Worm (Caenorhabditis elegans) whole organism, L2 larva: Measurements from ENCODE around the gene K09F6.11.

ENCODE experiments used
- F13H6.1 ChIP-seq: sonication (generic microtip); optimal IDR thresholded peaks from 2 replicates; lab custom pipeline; 2016; ENCODE audit warnings: missing genetic modification characterization, missing compliant biosample characterization
- Y55F3AM.14 ChIP-seq: fragments of 200-800 bp; sonication (Bioruptor generic); optimal IDR thresholded peaks from 2 replicates; lab custom pipeline; 2018; ENCODE audit warnings: mild to moderate bottlenecking, missing genetic modification characterization, missing compliant biosample characterization
- alr-1 ChIP-seq: fragments of 150-350 bp; optimal IDR thresholded peaks from 2 replicates; lab custom pipeline; 2014; ENCODE audit warnings: missing biosample characterization, missing genetic modification characterization
- ama-1 ChIP-seq: fragments of 150-350 bp; optimal IDR thresholded peaks from 2 replicates; lab custom pipeline; 2018; ENCODE audit warnings: inconsistent platforms
- blmp-1 ChIP-seq: sonication (generic microtip); optimal IDR thresholded peaks from 2 replicates; lab custom pipeline; 2017; ENCODE audit warnings: missing genetic modification characterization, mild to moderate bottlenecking, missing compliant biosample characterization, antibody characterized with exemption, moderate library complexity; ENCODE audit not compliant: insufficient read depth
- ceh-16 ChIP-seq: fragments of 150-350 bp; optimal IDR thresholded peaks from 2 replicates; lab custom pipeline; 2014; ENCODE audit warnings: missing biosample characterization, missing genetic modification characterization
- ceh-82 ChIP-seq: fragments of 150-350 bp; optimal IDR thresholded peaks from 2 replicates; lab custom pipeline; 2014; ENCODE audit warnings: missing biosample characterization, missing genetic modification characterization
- crh-2 ChIP-seq: sonication (generic microtip); optimal IDR thresholded peaks from 2 replicates; lab custom pipeline; 2017; ENCODE audit warnings: missing biosample characterization, missing genetic modification characterization
- dmd-4 ChIP-seq: sonication (generic microtip); optimal IDR thresholded peaks from 2 replicates; lab custom pipeline; 2017; ENCODE audit warnings: missing biosample characterization, missing genetic modification characterization
- egl-27 ChIP-seq: sonication (generic microtip); optimal IDR thresholded peaks from 3 replicates; lab custom pipeline; 2017; ENCODE audit warnings: missing biosample characterization, missing genetic modification reagents, missing genetic modification characterization
- elt-1 ChIP-seq: fragments of 150-350 bp; optimal IDR thresholded peaks from 2 replicates; lab custom pipeline; 2014; ENCODE audit warnings: missing biosample characterization, missing genetic modification characterization
- elt-3 ChIP-seq: sonication (generic microtip); optimal IDR thresholded peaks from 2 replicates; lab custom pipeline; 2017; ENCODE audit warnings: missing biosample characterization, missing genetic modification characterization
- fos-1 ChIP-seq: fragments of 150-350 bp; optimal IDR thresholded peaks from 2 replicates; lab custom pipeline; 2014; ENCODE audit warnings: missing biosample characterization, missing genetic modification characterization
- lin-11 ChIP-seq: fragments of 150-350 bp; sonication (generic microtip); optimal IDR thresholded peaks from 2 replicates; lab custom pipeline; 2014; ENCODE audit warnings: missing biosample characterization, missing genetic modification characterization, inconsistent platforms, mixed read lengths
- lsy-2 ChIP-seq, 2 experiments: fragments of 150-350 bp in 1 of 2; sonication (generic microtip) in 1 of 2; optimal IDR thresholded peaks; 2 replicates each; lab custom pipeline; 2014 to 2017; ENCODE audit warnings: missing biosample characterization in 2 of 2, missing genetic modification characterization in 2 of 2
- mbf-1 ChIP-seq: sonication (generic microtip); optimal IDR thresholded peaks from 2 replicates; lab custom pipeline; 2017; ENCODE audit warnings: missing biosample characterization, missing genetic modification characterization
- mdl-1 ChIP-seq, 2 experiments: fragments of 150-350 bp in 1 of 2; sonication (generic microtip) in 1 of 2; optimal IDR thresholded peaks; 2 replicates each; lab custom pipeline; 2017; ENCODE audit warnings: missing biosample characterization in 2 of 2, missing genetic modification characterization in 2 of 2
- nhr-11 ChIP-seq: fragments of 150-350 bp; optimal IDR thresholded peaks from 2 replicates; lab custom pipeline; 2014; ENCODE audit warnings: missing biosample characterization, missing genetic modification characterization
- nhr-12 ChIP-seq: fragments of 150-350 bp; optimal IDR thresholded peaks from 2 replicates; lab custom pipeline; 2014; ENCODE audit warnings: missing biosample characterization, missing genetic modification characterization
- nhr-129 ChIP-seq: fragments of 150-350 bp; optimal IDR thresholded peaks from 2 replicates; lab custom pipeline; 2014; ENCODE audit warnings: missing biosample characterization, missing genetic modification characterization
- nhr-237 ChIP-seq: fragments of 150-350 bp; optimal IDR thresholded peaks from 2 replicates; lab custom pipeline; 2014; ENCODE audit warnings: missing biosample characterization, missing genetic modification characterization
- nhr-25 ChIP-seq: fragments of 150-350 bp; sonication (generic microtip); optimal IDR thresholded peaks from 3 replicates; lab custom pipeline; 2014; ENCODE audit warnings: missing biosample characterization, missing genetic modification characterization
- nhr-6 ChIP-seq: fragments of 150-350 bp; optimal IDR thresholded peaks from 2 replicates; lab custom pipeline; 2014; ENCODE audit warnings: missing biosample characterization, missing genetic modification characterization
- nhr-77 ChIP-seq: fragments of 150-350 bp; optimal IDR thresholded peaks from 2 replicates; lab custom pipeline; 2014; ENCODE audit warnings: missing biosample characterization, missing genetic modification characterization
- skn-1 ChIP-seq: sonication (generic microtip); optimal IDR thresholded peaks from 2 replicates; lab custom pipeline; 2017; ENCODE audit warnings: missing biosample characterization, missing genetic modification characterization
- sma-3 ChIP-seq: sonication (generic microtip); optimal IDR thresholded peaks from 2 replicates; lab custom pipeline; 2016; ENCODE audit warnings: missing genetic modification reagents, missing genetic modification characterization, missing compliant biosample characterization
- sma-9 ChIP-seq, 2 experiments: fragments of 150-350 bp in 1 of 2; sonication (generic microtip) in 1 of 2; optimal IDR thresholded peaks; 2 replicates each; lab custom pipeline; 2014 to 2016; ENCODE audit warnings: missing genetic modification characterization in 2 of 2, mild to moderate bottlenecking in 1 of 2, missing biosample characterization in 1 of 2, missing compliant biosample characterization in 1 of 2, missing genetic modification reagents in 1 of 2, moderate library complexity in 1 of 2
- unc-39 ChIP-seq: fragments of 150-350 bp; optimal IDR thresholded peaks from 2 replicates; lab custom pipeline; 2014; ENCODE audit warnings: missing biosample characterization, missing genetic modification characterization
- zag-1 ChIP-seq: fragments of 150-350 bp; optimal IDR thresholded peaks from 2 replicates; lab custom pipeline; 2014; ENCODE audit warnings: missing biosample characterization, missing genetic modification characterization
- ztf-1 ChIP-seq: fragments of 200-800 bp; sonication (Bioruptor generic); conservative IDR thresholded peaks from 2 replicates; pipeline ENCODE4 v1.3.6; 2022; ENCODE audit warnings: missing genetic modification characterization, missing compliant biosample characterization
- ztf-4 ChIP-seq: fragments of 150-350 bp; optimal IDR thresholded peaks from 2 replicates; lab custom pipeline; 2014; ENCODE audit warnings: missing biosample characterization, missing genetic modification characterization

The K09F6.11 gene

ce11 chrII:2312747-2313146 lies 32.8 kb downstream of the K09F6.11 start, which contains the start of the genes trim-21 and B0281.1:
Gene trim-21 (minus strand): TSS chrII:2312847.
Gene B0281.1 (plus strand): TSS chrII:2313067.
- TF ChIP-seq elt-1 = no peak
- no peak for TF ChIP-seq nhr-77
- TF ChIP-seq dmd-4 (tag; lab: Kevin White, UChicago) = no peak
- no peak for TF ChIP-seq blmp-1 (tag; lab: Kevin White, UChicago)
- TF ChIP-seq lin-11 (tag; lab: Kevin White, UChicago) = no peak

DNA sequence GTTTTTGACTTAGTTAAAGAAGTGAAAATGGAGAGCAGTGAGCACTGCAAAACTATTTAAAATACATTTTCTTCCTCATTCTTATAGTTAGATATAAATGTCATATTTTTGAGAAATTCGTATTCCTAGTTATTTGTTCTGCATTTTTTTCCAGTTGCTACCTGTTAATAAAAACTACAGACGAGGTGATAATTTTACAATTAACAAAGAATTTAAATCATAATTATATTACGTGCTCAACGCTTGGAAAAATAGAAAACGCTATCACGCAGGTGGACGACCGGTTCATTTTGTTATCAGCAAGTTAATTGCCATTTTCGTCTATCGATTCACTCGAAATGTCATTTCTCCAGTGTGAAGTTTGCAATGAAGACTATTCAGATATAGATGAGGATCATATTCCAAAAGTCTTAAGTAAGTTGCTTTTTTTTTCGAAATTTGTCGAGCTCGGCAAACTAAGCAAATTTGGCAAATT lies 38.0 kb downstream of the K09F6.11 start, which contains the start of the genes ZK1240.5 and ZK1240.9:
TSS of gene ZK1240.5 (minus strand) at position 51 of the 475 bp plus-strand sequence.
TSS of gene ZK1240.9 (plus strand) at position 307 of the 475 bp plus-strand sequence.
- TF ChIP-seq fos-1 (tag; lab: Kevin White, UChicago) = peak; percentile 21
- no peak for TF ChIP-seq skn-1

DNA sequence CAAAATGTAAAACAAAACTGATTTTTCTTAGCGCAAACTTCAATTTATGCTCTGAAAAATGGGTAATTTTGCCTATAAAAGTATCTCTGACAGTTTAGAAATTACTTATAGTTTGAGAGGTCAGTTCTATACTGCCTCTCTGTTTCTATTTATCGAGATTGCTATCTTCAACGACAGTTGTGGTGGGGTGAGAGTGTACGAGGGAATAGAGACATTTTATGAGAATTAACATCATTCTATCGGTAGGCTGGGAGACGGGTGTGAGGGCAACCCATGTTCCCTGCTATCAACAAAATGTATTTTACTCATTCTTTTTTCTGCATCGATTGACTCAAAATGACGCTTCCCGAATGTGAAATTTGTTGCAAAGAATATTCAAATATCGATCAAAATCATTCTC lies 40.2 kb downstream of the K09F6.11 start, which contains the start of gene ZK1240.3:
TSS of gene ZK1240.3 (plus strand) at position 238 of the 400 bp plus-strand sequence.
- TF ChIP-seq ceh-82 (tag; lab: Kevin White, UChicago) = no peak
- peak; percentile 87 for TF ChIP-seq fos-1 (tag; lab: Kevin White, UChicago)

- no peak for TF ChIP-seq elt-1
- no peak for TF ChIP-seq nhr-12 (tag; lab: Kevin White, UChicago)
- TF ChIP-seq fos-1 (tag; lab: Kevin White, UChicago) = peak; percentile 76
- no peak for TF ChIP-seq elt-3 (tag; lab: Kevin White, UChicago)
- no peak for TF ChIP-seq nhr-237 (tag; lab: Kevin White, UChicago)
- TF ChIP-seq mbf-1 (tag; lab: Kevin White, UChicago) = no peak
- no peak for TF ChIP-seq ztf-4 (tag; lab: Kevin White, UChicago)
- TF ChIP-seq nhr-77 = no peak
- TF ChIP-seq alr-1 = no peak
- no peak for TF ChIP-seq ztf-1
- TF ChIP-seq nhr-25 (tag; lab: Kevin White, UChicago) = no peak
- TF ChIP-seq sma-9 (GFP tag; optimal IDR thresholded peaks at IDR 0.05; lab: Kevin White, UChicago) = peak; percentile 21
- TF ChIP-seq sma-9 (tag; optimal IDR thresholded peaks at IDR 0.05; lab: Kevin White, UChicago) = no peak
- no peak for TF ChIP-seq mdl-1 (tag; optimal IDR thresholded peaks at IDR 0.05; lab: Kevin White, UChicago)
- TF ChIP-seq nhr-11 (tag; lab: Kevin White, UChicago) = no peak
- TF ChIP-seq lin-11 (tag; lab: Kevin White, UChicago) = no peak
- no peak for TF ChIP-seq ceh-16
These were observed 43.0 kb downstream of the K09F6.11 start, which contains the start of the genes ZK1240.6 and ZK1240.2 for ce11 chrII:2322857-2323518. Gene ZK1240.6 (minus strand): TSS chrII:2322907. Gene ZK1240.2 (plus strand): TSS chrII:2323376.

DNA sequence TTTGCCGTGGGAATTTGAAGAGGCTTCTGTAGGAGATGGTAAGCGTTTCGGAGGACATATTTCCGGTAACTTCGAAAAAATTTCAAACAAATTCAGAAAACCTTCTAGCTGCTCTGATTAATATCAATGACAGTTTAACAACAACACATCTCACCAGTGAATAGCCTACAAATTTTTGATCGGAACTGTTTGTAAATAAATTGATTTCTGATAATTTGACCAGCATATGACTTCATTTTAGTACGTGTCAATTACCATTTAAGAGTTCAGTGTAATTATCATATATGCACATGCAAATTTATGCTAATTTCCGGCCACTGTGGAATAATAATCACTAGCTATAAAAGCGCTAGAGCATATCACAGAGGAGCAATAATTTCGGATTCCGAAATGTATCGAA lies 45.0 kb downstream of the K09F6.11 start, which contains the start of gene ZK1240.11:
TSS of gene ZK1240.11 (plus strand) at position 301 of the 400 bp plus-strand sequence.
- TF ChIP-seq ceh-82 (tag; lab: Kevin White, UChicago) (no peak), elt-3 (tag; lab: Kevin White, UChicago) (no peak), nhr-11 (tag; lab: Kevin White, UChicago) (no peak), alr-1 (no peak), mbf-1 (tag; lab: Kevin White, UChicago) (no peak), lin-11 (tag; lab: Kevin White, UChicago) (no peak), egl-27 (tag; lab: Kevin White, UChicago) (no peak), F13H6.1 (tag; lab: Kevin White, UChicago) (no peak), sma-3 (GFP tag; lab: Kevin White, UChicago) (no peak), Y55F3AM.14 (GFP tag; lab: Kevin White, UChicago) (no peak), unc-39 (tag; lab: Kevin White, UChicago) (no peak), nhr-129 (tag; lab: Kevin White, UChicago) (no peak), ama-1 (lab: Kevin White, UChicago) (no peak), nhr-6 (no peak), zag-1 (tag; lab: Kevin White, UChicago) (no peak), mdl-1 (tag; optimal IDR thresholded peaks at IDR 0.05; lab: Kevin White, UChicago) (no peak), lsy-2 (tag; optimal IDR thresholded peaks at IDR 0.05; lab: Kevin White, UChicago) (no peak), crh-2 (tag; lab: Kevin White, UChicago) (no peak), skn-1 (no peak), ztf-1 (no peak)
